Worm (Caenorhabditis elegans) whole organism, L1 larva: ENCODE results near the gene vmo-1.

Experiments used
- Y116A8C.19 ChIP-seq: sonication (generic microtip); optimal IDR thresholded peaks from 2 replicates; lab custom pipeline; 2016; ENCODE audit warnings: missing compliant biosample characterization, missing genetic modification characterization, borderline replicate concordance
- alr-1 ChIP-seq: fragments of 200-800 bp; sonication (Bioruptor generic); optimal IDR thresholded peaks from 2 replicates; lab custom pipeline; 2018; ENCODE audit warnings: borderline replicate concordance, mild to moderate bottlenecking, missing genetic modification characterization, missing compliant biosample characterization
- ceh-82 ChIP-seq, 3 experiments: fragments of 150-350 bp in 1 of 3; sonication (generic microtip) in 2 of 3; optimal IDR thresholded peaks; 2 replicates each; lab custom pipeline; 2014 to 2017; ENCODE audit warnings: missing biosample characterization in 3 of 3, missing genetic modification characterization in 3 of 3
- dpl-1 ChIP-seq, 3 experiments: fragments of 150-350 bp in 2 of 3; sonication (generic microtip) in 1 of 3; optimal IDR thresholded peaks; 2 replicates each; lab custom pipeline; 2014 to 2017; ENCODE audit warnings: missing biosample characterization in 3 of 3, missing genetic modification characterization in 3 of 3, missing genetic modification reagents in 3 of 3
- dsc-1 ChIP-seq: sonication (generic microtip); optimal IDR thresholded peaks from 2 replicates; lab custom pipeline; 2016; ENCODE audit warnings: mild to moderate bottlenecking, missing genetic modification characterization, missing compliant biosample characterization
- efl-3 ChIP-seq: fragments of 200-800 bp; sonication (Bioruptor generic); optimal IDR thresholded peaks from 2 replicates; lab custom pipeline; 2018; ENCODE audit warnings: mild to moderate bottlenecking, missing genetic modification characterization, missing compliant biosample characterization
- egl-13 ChIP-seq: sonication (generic microtip); optimal IDR thresholded peaks from 2 replicates; lab custom pipeline; 2016; ENCODE audit warnings: missing genotype, missing genetic modification reagents, missing genetic modification characterization, missing compliant biosample characterization
- elt-2 ChIP-seq: sonication (generic microtip); optimal IDR thresholded peaks from 2 replicates; lab custom pipeline; 2016; ENCODE audit warnings: missing genetic modification characterization, mild to moderate bottlenecking, inconsistent platforms, missing compliant biosample characterization, missing genetic modification reagents
- elt-3 ChIP-seq, 6 experiments: fragments of 150-350 bp in 1 of 6; sonication (generic microtip); optimal IDR thresholded peaks; 2 replicates each; lab custom pipeline; 2017 to 2018; ENCODE audit warnings: missing biosample characterization in 6 of 6, missing genetic modification characterization in 6 of 6, inconsistent platforms in 1 of 6
- ets-5 ChIP-seq: fragments of 200-800 bp; sonication (Bioruptor generic); IDR thresholded peaks from 2 replicates; pipeline ENCODE4 v1.3.6; 2022; ENCODE audit warnings: missing genetic modification characterization, missing compliant biosample characterization
- fkh-4 ChIP-seq: sonication (generic microtip); optimal IDR thresholded peaks from 2 replicates; lab custom pipeline; 2016; ENCODE audit warnings: missing compliant biosample characterization, missing genetic modification characterization, borderline replicate concordance
- hlh-4 ChIP-seq: sonication (generic microtip); optimal IDR thresholded peaks from 2 replicates; lab custom pipeline; 2016; ENCODE audit warnings: mild to moderate bottlenecking, missing genetic modification characterization, missing compliant biosample characterization
- isw-1 ChIP-seq: fragments of 200-800 bp; sonication (Bioruptor generic); IDR thresholded peaks from 2 replicates; pipeline ENCODE4 v1.3.6; 2022; ENCODE audit warnings: missing genetic modification characterization, missing compliant biosample characterization
- lin-35 ChIP-seq, 2 experiments: fragments of 150-350 bp; optimal IDR thresholded peaks; 2 replicates each; lab custom pipeline; 2014; ENCODE audit warnings: missing biosample characterization in 2 of 2, missing genetic modification characterization in 2 of 2, missing genetic modification reagents in 2 of 2
- lir-3 ChIP-seq: sonication (generic microtip); optimal IDR thresholded peaks from 2 replicates; lab custom pipeline; 2016; ENCODE audit warnings: mild to moderate bottlenecking, missing genetic modification characterization, moderate library complexity, missing compliant biosample characterization; ENCODE audit not compliant: poor library complexity
- mdl-1 ChIP-seq, 2 experiments: fragments of 150-350 bp; optimal IDR thresholded peaks; 2 replicates each; lab custom pipeline; 2014 to 2017; ENCODE audit warnings: missing biosample characterization in 2 of 2, missing genetic modification characterization in 2 of 2, inconsistent platforms in 1 of 2
- mep-1 ChIP-seq: fragments of 150-350 bp; optimal IDR thresholded peaks from 2 replicates; lab custom pipeline; 2014; ENCODE audit warnings: missing biosample characterization, missing genetic modification characterization
- nhr-12 ChIP-seq: sonication (generic microtip); optimal IDR thresholded peaks from 2 replicates; lab custom pipeline; 2017; ENCODE audit warnings: missing biosample characterization, missing genetic modification characterization
- nhr-20 ChIP-seq: sonication (generic microtip); optimal IDR thresholded peaks from 2 replicates; lab custom pipeline; 2016; ENCODE audit warnings: mild to moderate bottlenecking, missing genetic modification characterization, missing compliant biosample characterization
- nhr-237 ChIP-seq: fragments of 150-350 bp; optimal IDR thresholded peaks from 2 replicates; lab custom pipeline; 2014; ENCODE audit warnings: missing biosample characterization, missing genetic modification characterization
- nhr-28 ChIP-seq: fragments of 150-350 bp; optimal IDR thresholded peaks from 2 replicates; lab custom pipeline; 2014; ENCODE audit warnings: missing biosample characterization, missing genetic modification characterization
- nhr-71 ChIP-seq: sonication (generic microtip); optimal IDR thresholded peaks from 2 replicates; lab custom pipeline; 2016; ENCODE audit warnings: mild to moderate bottlenecking, missing genetic modification characterization, moderate library complexity, missing compliant biosample characterization
- nhr-77 ChIP-seq: fragments of 150-350 bp; optimal IDR thresholded peaks from 2 replicates; lab custom pipeline; 2014; ENCODE audit warnings: missing biosample characterization, missing genetic modification characterization
- nhr-84 ChIP-seq: sonication (generic microtip); optimal IDR thresholded peaks from 2 replicates; lab custom pipeline; 2017; ENCODE audit warnings: missing biosample characterization, missing genetic modification characterization
- nhr-90 ChIP-seq: sonication (generic microtip); optimal IDR thresholded peaks from 2 replicates; lab custom pipeline; 2016; ENCODE audit warnings: mild to moderate bottlenecking, missing genetic modification characterization, missing compliant biosample characterization; ENCODE audit not compliant: poor library complexity
- pax-3 ChIP-seq: fragments of 200-800 bp; sonication (Bioruptor generic); optimal IDR thresholded peaks from 2 replicates; lab custom pipeline; 2018; ENCODE audit warnings: mild to moderate bottlenecking, missing genetic modification characterization, moderate library complexity, missing compliant biosample characterization
- snu-23 ChIP-seq: sonication (generic microtip); optimal IDR thresholded peaks from 2 replicates; lab custom pipeline; 2016; ENCODE audit warnings: missing genetic modification characterization, missing compliant biosample characterization
- sup-37 ChIP-seq: fragments of 200-800 bp; sonication (Bioruptor generic); optimal IDR thresholded peaks from 2 replicates; lab custom pipeline; 2018; ENCODE audit warnings: mild to moderate bottlenecking, missing genetic modification characterization, missing compliant biosample characterization
- swsn-7 ChIP-seq: sonication (generic microtip); optimal IDR thresholded peaks from 2 replicates; lab custom pipeline; 2016; ENCODE audit warnings: missing genetic modification characterization, missing compliant biosample characterization
- tbx-2 ChIP-seq: sonication (generic microtip); optimal IDR thresholded peaks from 2 replicates; lab custom pipeline; 2016; ENCODE audit warnings: missing genetic modification characterization, missing compliant biosample characterization
- unc-62 ChIP-seq: fragments of 150-350 bp; optimal IDR thresholded peaks from 2 replicates; lab custom pipeline; 2014; ENCODE audit warnings: missing biosample characterization, missing genetic modification reagents, missing genetic modification characterization
- vab-15 ChIP-seq: sonication (generic microtip); optimal IDR thresholded peaks from 2 replicates; lab custom pipeline; 2017; ENCODE audit warnings: missing genotype, mild to moderate bottlenecking, missing genetic modification characterization, missing compliant biosample characterization
- zag-1 ChIP-seq: fragments of 150-350 bp; optimal IDR thresholded peaks from 2 replicates; lab custom pipeline; 2014; ENCODE audit warnings: missing biosample characterization, missing genetic modification characterization
- zip-4 ChIP-seq: fragments of 200-800 bp; sonication (Bioruptor generic); optimal IDR thresholded peaks from 2 replicates; lab custom pipeline; 2018; ENCODE audit warnings: mild to moderate bottlenecking, missing genetic modification characterization, moderate library complexity, missing compliant biosample characterization
- ztf-4 ChIP-seq: fragments of 150-350 bp; optimal IDR thresholded peaks from 2 replicates; lab custom pipeline; 2014; ENCODE audit warnings: missing biosample characterization, missing genetic modification characterization

The vmo-1 gene

ce11 chrV:20555120-20555519, 2.2 kb upstream of the vmo-1 start, which contains the start of gene Y38H6C.21:
Y38H6C.21 (minus strand) TSS chrV:20555267.
- TF ChIP-seq fkh-4 (tag; lab: Kevin White, UChicago) (peak; percentile 76), nhr-84 (tag; lab: Kevin White, UChicago) (no peak), dsc-1 (tag; lab: Kevin White, UChicago) (peak; percentile 88), lir-3 (tag; lab: Kevin White, UChicago) (no peak), elt-2 (peak; percentile 8)

- no peak for TF ChIP-seq isw-1 (GFP tag; lab: Robert Waterston, UW)
- no peak for TF ChIP-seq nhr-28 (tag; lab: Kevin White, UChicago)
- no peak for TF ChIP-seq egl-13 (tag; lab: Kevin White, UChicago)
- no peak for TF ChIP-seq vab-15 (tag; lab: Kevin White, UChicago)
- no peak for TF ChIP-seq pax-3 (tag; lab: Kevin White, UChicago)
- TF ChIP-seq ztf-4 (tag; lab: Kevin White, UChicago) = no peak
- no peak for TF ChIP-seq unc-62
- TF ChIP-seq zag-1 (tag; lab: Kevin White, UChicago) = no peak
- no peak for TF ChIP-seq alr-1 (tag; lab: Kevin White, UChicago)
- no peak for TF ChIP-seq nhr-20 (tag; lab: Kevin White, UChicago)
- TF ChIP-seq dpl-1 (GFP tag; optimal IDR thresholded peaks at IDR 0.05; lab: Kevin White, UChicago) = no peak
- no peak for TF ChIP-seq zip-4 (GFP tag; lab: Kevin White, UChicago)
- no peak for TF ChIP-seq ets-5 (GFP tag; lab: Robert Waterston, UW)
- no peak for TF ChIP-seq mep-1 (tag; lab: Kevin White, UChicago)
- no peak for TF ChIP-seq nhr-237 (tag; lab: Kevin White, UChicago)
- TF ChIP-seq Y116A8C.19 = no peak
- TF ChIP-seq efl-3 (GFP tag; lab: Kevin White, UChicago) = no peak
- TF ChIP-seq nhr-77 (tag; lab: Kevin White, UChicago) = no peak
These were observed 1.8 kb downstream of the vmo-1 start, which contains the start of gene Y38H6C.20 for ce11 chrV:20551096-20551495. Y38H6C.20 (minus strand) TSS chrV:20551196.

ce11 chrV:20547048-20547447, 5.8 kb downstream of the vmo-1 start, which contains the start of gene Y38H6C.18:
Y38H6C.18 (minus strand) TSS chrV:20547148.
- no peak for TF ChIP-seq swsn-7 (tag; lab: Kevin White, UChicago)
- TF ChIP-seq ets-5 (GFP tag; lab: Robert Waterston, UW) = no peak
- no peak for TF ChIP-seq ceh-82 (tag; optimal IDR thresholded peaks at IDR 0.05; lab: Kevin White, UChicago)
- no peak for TF ChIP-seq pax-3 (tag; lab: Kevin White, UChicago)
- TF ChIP-seq tbx-2 (tag; lab: Kevin White, UChicago) = no peak
- no peak for TF ChIP-seq nhr-12 (tag; lab: Kevin White, UChicago)
- TF ChIP-seq nhr-28 (tag; lab: Kevin White, UChicago) = no peak
- no peak for TF ChIP-seq fkh-4 (tag; lab: Kevin White, UChicago)
- TF ChIP-seq hlh-4 (tag; lab: Kevin White, UChicago) = no peak
- TF ChIP-seq nhr-20 (tag; lab: Kevin White, UChicago) = no peak
- no peak for TF ChIP-seq elt-3 (tag; optimal IDR thresholded peaks at IDR 0.05; lab: Kevin White, UChicago)
- TF ChIP-seq sup-37 (GFP tag; lab: Kevin White, UChicago) = no peak
- no peak for TF ChIP-seq egl-13 (tag; lab: Kevin White, UChicago)
- TF ChIP-seq nhr-90 (tag; lab: Kevin White, UChicago) = no peak

ce11 chrV:20545742-20546141, 7.1 kb downstream of the vmo-1 start:
- TF ChIP-seq lin-35 (GFP tag; optimal IDR thresholded peaks at IDR 0.05; lab: Kevin White, UChicago) (no peak), nhr-71 (tag; lab: Kevin White, UChicago) (no peak), mdl-1 (tag; optimal IDR thresholded peaks at IDR 0.05; lab: Kevin White, UChicago) (no peak), elt-2 (peak; percentile 37), snu-23 (GFP tag; lab: Kevin White, UChicago) (no peak), ets-5 (GFP tag; lab: Robert Waterston, UW) (no peak), ceh-82 (tag; optimal IDR thresholded peaks at IDR 0.05; lab: Kevin White, UChicago) (no peak), Y116A8C.19 (no peak)
